Worm (Caenorhabditis elegans): ENCODE measurements around the gene vps-50.

DNA sequence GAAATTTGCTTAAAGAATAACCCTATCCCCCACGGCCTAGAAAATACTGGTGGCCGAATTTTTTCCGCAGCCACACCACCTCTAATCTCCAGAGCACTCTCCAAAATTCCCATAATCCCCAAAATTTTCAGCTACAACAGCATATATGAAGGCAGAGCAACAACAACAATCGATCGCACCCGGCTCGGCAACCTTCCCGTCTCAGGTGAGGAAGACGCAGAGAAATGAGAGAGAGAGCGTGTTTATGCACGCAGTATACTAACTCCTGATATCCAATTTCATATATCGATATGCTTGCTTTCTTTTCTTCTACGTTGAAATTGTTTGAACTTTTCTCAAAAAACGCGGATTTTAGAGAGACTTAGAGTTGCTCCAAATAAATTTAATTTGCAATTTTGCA lies 37.3 kb downstream of the vps-50 start:
- TF ChIP-seq mdl-1 (tag; optimal IDR thresholded peaks at IDR 0.05) (no peak), lsy-2 (tag; optimal IDR thresholded peaks at IDR 0.05) (no peak), elt-3 (tag; optimal IDR thresholded peaks at IDR 0.05) (no peak), lin-39 (tag; optimal IDR thresholded peaks at IDR 0.05) (no peak), R02D3.7 (tag; optimal IDR thresholded peaks at IDR 0.05) (no peak), peb-1 (tag; optimal IDR thresholded peaks at IDR 0.05) (no peak), unc-62 (GFP tag; optimal IDR thresholded peaks at IDR 0.05) (no peak), snpc-4 (tag; optimal IDR thresholded peaks at IDR 0.05) (no peak), ama-1 (optimal IDR thresholded peaks at IDR 0.05) (no peak)

Data from whole organism, L2 larva.